Worm (Caenorhabditis elegans): Measurements from ENCODE around the gene spe-39.

ce11 chrV:6829404-6829803 is 44.2 kb downstream of the spe-39 start, which contains the start of gene col-141:
- TF ChIP-seq him-1 (tag; optimal IDR thresholded peaks at IDR 0.05) = no peak
- TF ChIP-seq W03F9.2 (tag; optimal IDR thresholded peaks at IDR 0.05) = no peak
